Worm (Caenorhabditis elegans) whole organism, L4 larva: ENCODE data around the gene T01B11.1.

Experiments
- fos-1 ChIP-seq: fragments of 150-350 bp; optimal IDR thresholded peaks from 2 replicates; lab custom pipeline; 2014; ENCODE audit warnings: missing biosample characterization, missing genetic modification characterization
- lin-13 ChIP-seq: fragments of 150-350 bp; optimal IDR thresholded peaks from 2 replicates; lab custom pipeline; 2014; ENCODE audit warnings: missing biosample characterization, missing genetic modification reagents, missing genetic modification characterization
- lir-3 ChIP-seq: sonication (generic microtip); optimal IDR thresholded peaks from 2 replicates; lab custom pipeline; 2016; ENCODE audit warnings: mild to moderate bottlenecking, missing genetic modification characterization, missing compliant biosample characterization
- nhr-11 ChIP-seq: fragments of 150-350 bp; optimal IDR thresholded peaks from 2 replicates; lab custom pipeline; 2014; ENCODE audit warnings: missing biosample characterization, missing genetic modification characterization
- nhr-77 ChIP-seq: fragments of 150-350 bp; optimal IDR thresholded peaks from 2 replicates; lab custom pipeline; 2014; ENCODE audit warnings: missing biosample characterization, missing genetic modification characterization

ce11 chrIV:8460208-8460607, 13.2 kb downstream of the T01B11.1 start, which contains the start of gene ant-1.4:
- no peak for TF ChIP-seq nhr-77 (tag; lab: Kevin White, UChicago)
- TF ChIP-seq lin-13 (GFP tag; lab: Kevin White, UChicago) = no peak
- TF ChIP-seq fos-1 (tag; lab: Kevin White, UChicago) = no peak
- TF ChIP-seq nhr-11 (tag; lab: Kevin White, UChicago) = no peak
- no peak for TF ChIP-seq lir-3 (tag; lab: Kevin White, UChicago)
